Worm (Caenorhabditis elegans) whole organism, midembryonic: ENCODE results near the gene nhr-267.

ENCODE experiments used
- T22C8.4 ChIP-seq: fragments of 200-800 bp; sonication (Bioruptor generic); IDR thresholded peaks from 2 replicates; pipeline ENCODE4 v1.3.6; 2022; ENCODE audit warnings: missing genetic modification characterization, missing compliant biosample characterization
- klf-2 ChIP-seq: fragments of 200-800 bp; sonication (Bioruptor generic); conservative IDR thresholded peaks from 2 replicates; pipeline ENCODE4 v1.3.6; 2022; ENCODE audit warnings: missing genetic modification reagents, missing genetic modification characterization, missing compliant biosample characterization
- med-1 ChIP-seq: sonication (generic microtip); optimal IDR thresholded peaks from 2 replicates; lab custom pipeline; 2017; ENCODE audit warnings: missing genetic modification characterization, mild to moderate bottlenecking, missing compliant biosample characterization, antibody characterized with exemption, missing genetic modification reagents; ENCODE audit not compliant: insufficient read depth

- TF ChIP-seq T22C8.4 (GFP tag; lab: Robert Waterston, UW) (no peak), med-1 (GFP tag; lab: Kevin White, UChicago) (no peak), klf-2 (GFP tag; lab: Robert Waterston, UW) (no peak)
These were observed 30.2 kb downstream of the nhr-267 start, which contains the start of gene Y11D7A.9 for ce11 chrIV:9256017-9256416.
